Worm (Caenorhabditis elegans): ENCODE results near the gene abcf-1.

The abcf-1 gene

ce11 chrV:12763291-12763995, at the start of gene abcf-1, which contains the start of gene scc-3:
TSS of gene abcf-1 (minus strand) at chrV:12763375.
TSS of gene scc-3 (plus strand) at chrV:12763945.
- peak; percentile 61 for TF ChIP-seq ceh-91 (GFP tag; IDR thresholded peaks at IDR 0.05)
- TF ChIP-seq sea-2 (GFP tag; IDR thresholded peaks at IDR 0.05) = no peak
- peak; percentile 48 for TF ChIP-seq F33H1.4 (GFP tag; IDR thresholded peaks at IDR 0.05)
- TF ChIP-seq attf-3 (GFP tag; conservative IDR thresholded peaks at IDR 0.05) = peak; percentile 64
- peak; percentile 71 for TF ChIP-seq snpc-1.3 (tag; optimal IDR thresholded peaks at IDR 0.05; ENCODE audit: insufficient read depth)
- no peak for TF ChIP-seq ama-1 (optimal IDR thresholded peaks at IDR 0.05)
- no peak for TF ChIP-seq ama-1 (GFP tag; optimal IDR thresholded peaks at IDR 0.05)
- peak; percentile 77 for TF ChIP-seq lsl-1 (GFP tag; optimal IDR thresholded peaks at IDR 0.05)
- no peak for TF ChIP-seq hlh-12 (tag; optimal IDR thresholded peaks at IDR 0.05)
- no peak for TF ChIP-seq snpc-4 (GFP tag; optimal IDR thresholded peaks at IDR 0.05)
- peak in 1 of 4 experiments; percentile 43 for TF ChIP-seq snpc-4 (tag; optimal IDR thresholded peaks at IDR 0.05)
- TF ChIP-seq snpc-3.4 (tag; optimal IDR thresholded peaks at IDR 0.05) = peak; percentile 42
- TF ChIP-seq lin-54 (GFP tag; optimal IDR thresholded peaks at IDR 0.05) = peak; percentile 35
- TF ChIP-seq snpc-1.1 (tag; optimal IDR thresholded peaks at IDR 0.05; ENCODE audit: insufficient read depth) = peak; percentile 39
- TF ChIP-seq xnd-1 (tag; optimal IDR thresholded peaks at IDR 0.05) = peak; percentile 10
- 0 out of 2 replicates have a peak, but pooled peaks have one; percentile 14 for TF ChIP-seq dox-1 (GFP tag; IDR thresholded peaks at IDR 0.05)
- TF ChIP-seq efl-1 (GFP tag; optimal IDR thresholded peaks at IDR 0.05) = peak; percentile 91
- TF ChIP-seq D2030.7 (GFP tag; IDR thresholded peaks at IDR 0.05) = 0 out of 2 replicates have a peak, but pooled peaks have one; percentile 35
- TF ChIP-seq cebp-1 (GFP tag; IDR thresholded peaks at IDR 0.05) = no peak
- TF ChIP-seq cebp-1 (tag; optimal IDR thresholded peaks at IDR 0.05) = peak; percentile 80
- TF ChIP-seq madf-8 (GFP tag; conservative IDR thresholded peaks at IDR 0.05) = peak; percentile 60
- TF ChIP-seq ZK185.1 (tag; optimal IDR thresholded peaks at IDR 0.05; ENCODE audit: poor library complexity, severe bottlenecking) = no peak
- peak; percentile 51 for TF ChIP-seq dpl-1 (GFP tag; optimal IDR thresholded peaks at IDR 0.05)
- TF ChIP-seq T07F8.4 (tag; optimal IDR thresholded peaks at IDR 0.05) = no peak
- TF ChIP-seq akir-1 (GFP tag; optimal IDR thresholded peaks at IDR 0.05) = no peak
- peak; percentile 25 for TF ChIP-seq F23B12.7 (tag; optimal IDR thresholded peaks at IDR 0.05; ENCODE audit: insufficient read depth)
- TF ChIP-seq tbp1 (GFP tag; optimal IDR thresholded peaks at IDR 0.05) = peak; percentile 15
- TF ChIP-seq madf-6 (GFP tag; IDR thresholded peaks at IDR 0.05) = peak; percentile 81; the same call in 1 of the 2 replicates

ce11 chrV:12811810-12812209, 48.6 kb upstream of the abcf-1 start:
- TF ChIP-seq ama-1 (optimal IDR thresholded peaks at IDR 0.05) (no peak), ama-1 (GFP tag; optimal IDR thresholded peaks at IDR 0.05) (peak in 1 of 2 experiments; percentile 55), dpff-1 (tag; optimal IDR thresholded peaks at IDR 0.05) (no peak), K11D2.4 (GFP tag; IDR thresholded peaks at IDR 0.05) (0 out of 2 replicates have a peak, but pooled peaks have one; percentile 14), cebp-1 (GFP tag; IDR thresholded peaks at IDR 0.05) (no peak), cebp-1 (tag; optimal IDR thresholded peaks at IDR 0.05) (peak; percentile 23), C06A6.2 (GFP tag; conservative IDR thresholded peaks at IDR 0.05) (peak; percentile 12; the same call in 1 of the 2 replicates), Y95B8A.8 (GFP tag; IDR thresholded peaks at IDR 0.05) (0 out of 2 replicates have a peak, but pooled peaks have one; percentile 20), K12H6.12 (tag; optimal IDR thresholded peaks at IDR 0.05) (no peak), nfyb-1 (GFP tag; IDR thresholded peaks at IDR 0.05) (0 out of 2 replicates have a peak, but pooled peaks have one; percentile 63), lir-1 (GFP tag; conservative IDR thresholded peaks at IDR 0.05) (peak; percentile 43; the same call in 1 of the 2 replicates), dpl-1 (GFP tag; optimal IDR thresholded peaks at IDR 0.05) (no peak), nhr-80 (tag; optimal IDR thresholded peaks at IDR 0.05) (no peak), gei-17 (GFP tag; optimal IDR thresholded peaks at IDR 0.05) (no peak), unc-62 (GFP tag; optimal IDR thresholded peaks at IDR 0.05) (no peak)
